Worm (Caenorhabditis elegans): ENCODE results near the gene pfd-4.

The pfd-4 gene

ce11 chrIV:11314885-11315284 lies at the start of gene pfd-4, which contains the start of the genes B0035.3 and B0035.22 (continued):
- TF ChIP-seq hlh-6 (tag; optimal IDR thresholded peaks at IDR 0.05) = no peak
- TF ChIP-seq pat-9 (tag; optimal IDR thresholded peaks at IDR 0.05) = no peak
- no peak for TF ChIP-seq ceh-30 (tag; optimal IDR thresholded peaks at IDR 0.05)
- no peak for TF ChIP-seq ceh-18 (tag; optimal IDR thresholded peaks at IDR 0.05)
- TF ChIP-seq ceh-19 (GFP tag; optimal IDR thresholded peaks at IDR 0.05) = no peak
- no peak for TF ChIP-seq ceh-14 (tag; optimal IDR thresholded peaks at IDR 0.05)
- TF ChIP-seq unc-55 (GFP tag; optimal IDR thresholded peaks at IDR 0.05) = no peak
- no peak for TF ChIP-seq ceh-24 (tag; optimal IDR thresholded peaks at IDR 0.05)
- TF ChIP-seq elt-2 (tag; optimal IDR thresholded peaks at IDR 0.05) = peak; percentile 57
- no peak for TF ChIP-seq K09A11.1 (tag; optimal IDR thresholded peaks at IDR 0.05; ENCODE audit: insufficient read depth)
- no peak for TF ChIP-seq ceh-48 (tag; optimal IDR thresholded peaks at IDR 0.05)

ce11 chrIV:11266090-11266489 lies 48.9 kb upstream of the pfd-4 start, which contains the start of gene col-127:
Gene col-127, minus strand, starts transcription at chrIV:11266190.
- TF ChIP-seq pqm-1 (tag; optimal IDR thresholded peaks at IDR 0.05) (no peak), unc-42 (tag; optimal IDR thresholded peaks at IDR 0.05) (no peak), ceh-30 (tag; optimal IDR thresholded peaks at IDR 0.05) (no peak), ref-2 (tag; optimal IDR thresholded peaks at IDR 0.05) (no peak), npax-4 (tag; optimal IDR thresholded peaks at IDR 0.05) (no peak), F13H6.1 (tag; optimal IDR thresholded peaks at IDR 0.05) (no peak), ceh-9 (tag; optimal IDR thresholded peaks at IDR 0.05) (no peak)

ce11 chrIV:11269483-11269882 lies 45.5 kb upstream of the pfd-4 start:
- TF ChIP-seq ceh-22 (tag; optimal IDR thresholded peaks at IDR 0.05) = no peak
- TF ChIP-seq sox-2 (GFP tag; IDR thresholded peaks at IDR 0.05) = no peak
- no peak for TF ChIP-seq syd-9 (tag; optimal IDR thresholded peaks at IDR 0.05)
- TF ChIP-seq hlh-30 (tag; optimal IDR thresholded peaks at IDR 0.05; ENCODE audit: insufficient read depth) = no peak
- no peak for TF ChIP-seq mec-3 (tag; optimal IDR thresholded peaks at IDR 0.05; ENCODE audit: borderline replicate concordance)
- TF ChIP-seq K09A11.1 (tag; optimal IDR thresholded peaks at IDR 0.05; ENCODE audit: insufficient read depth) = no peak
- no peak for TF ChIP-seq ahr-1 (tag; optimal IDR thresholded peaks at IDR 0.05)
- TF ChIP-seq C08G9.2 (tag; optimal IDR thresholded peaks at IDR 0.05) = no peak
- no peak for TF ChIP-seq C38D4.7 (GFP tag; optimal IDR thresholded peaks at IDR 0.05)
- no peak for TF ChIP-seq ref-2 (tag; optimal IDR thresholded peaks at IDR 0.05)
- no peak for TF ChIP-seq tbx-7 (tag; optimal IDR thresholded peaks at IDR 0.05)
- no peak for TF ChIP-seq nhr-232 (tag; optimal IDR thresholded peaks at IDR 0.05)
- no peak for TF ChIP-seq ceh-19 (GFP tag; optimal IDR thresholded peaks at IDR 0.05)
- TF ChIP-seq ets-4 (tag; optimal IDR thresholded peaks at IDR 0.05) = no peak
- TF ChIP-seq nhr-11 (tag; optimal IDR thresholded peaks at IDR 0.05) = no peak
- TF ChIP-seq lin-11 (tag; optimal IDR thresholded peaks at IDR 0.05) = no peak
- no peak for TF ChIP-seq pha-4 (tag; optimal IDR thresholded peaks at IDR 0.05)
- TF ChIP-seq ztf-16 (tag; optimal IDR thresholded peaks at IDR 0.05) = no peak
- TF ChIP-seq eyg-1 (tag; optimal IDR thresholded peaks at IDR 0.05) = no peak
- no peak for TF ChIP-seq unc-3 (GFP tag; conservative IDR thresholded peaks at IDR 0.05)
- TF ChIP-seq unc-3 (tag; optimal IDR thresholded peaks at IDR 0.05) = no peak

- no peak for TF ChIP-seq ceh-31 (tag; optimal IDR thresholded peaks at IDR 0.05)
- no peak for TF ChIP-seq ceh-34 (tag; optimal IDR thresholded peaks at IDR 0.05)
- no peak for TF ChIP-seq pqm-1 (tag; optimal IDR thresholded peaks at IDR 0.05)
- TF ChIP-seq sox-4 (tag; optimal IDR thresholded peaks at IDR 0.05) = no peak
- TF ChIP-seq fax-1 (tag; optimal IDR thresholded peaks at IDR 0.05) = no peak
Observed at ce11 chrIV:11271262-11271661, 43.7 kb upstream of the pfd-4 start, which contains the start of gene nhr-7. Gene nhr-7, minus strand, starts transcription at chrIV:11271362.

All from whole organism, late embryonic.